Fruit fly (Drosophila melanogaster): ENCODE measurements around the gene CG12880.

CG12880 gene

DNA sequence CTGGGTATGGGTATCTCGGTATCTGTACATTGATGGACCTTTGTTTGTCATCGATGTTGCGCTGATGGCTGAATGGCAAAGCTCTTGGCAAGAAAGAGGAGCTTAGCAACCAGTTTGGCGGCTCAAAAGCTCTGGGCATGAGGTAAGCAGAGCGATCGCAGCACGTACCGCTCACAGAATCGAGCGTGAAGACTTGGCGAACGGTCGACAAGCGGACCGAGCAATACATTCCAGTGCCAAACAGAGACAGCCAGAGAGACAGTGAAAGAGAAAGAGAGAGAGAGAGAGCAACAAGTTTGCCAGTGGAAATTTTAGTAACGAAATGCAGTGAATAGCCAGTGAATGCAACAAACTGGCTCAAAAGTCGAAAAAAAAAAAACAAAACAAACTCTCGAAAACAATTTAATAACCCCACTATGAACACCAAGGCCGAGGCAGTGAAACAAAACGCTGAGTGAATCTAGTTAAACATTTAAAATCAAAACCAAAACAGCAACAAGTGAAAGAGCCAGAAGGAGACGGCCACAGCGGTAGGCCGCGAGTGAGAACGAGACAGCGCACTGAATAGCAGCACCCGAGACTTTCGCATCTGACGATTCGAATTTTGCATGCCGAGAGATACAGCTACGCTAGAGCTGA, 50.7 kb downstream of the CG12880 start, which contains the start of gene Ets98B:
Gene Ets98B, plus strand, starts transcription at position 172 of the 639 bp plus-strand sequence.
- TF ChIP-seq Abd-B (GFP tag; optimal IDR thresholded peaks at IDR 0.05) = no peak
- TF ChIP-seq foxo (GFP tag; optimal IDR thresholded peaks at IDR 0.05) = peak in 1 of 2 experiments; percentile 5
- peak; percentile 14 for TF ChIP-seq h (GFP tag; optimal IDR thresholded peaks at IDR 0.05)
- TF ChIP-seq GATAd (GFP tag; optimal IDR thresholded peaks at IDR 0.05) = no peak
- TF ChIP-seq Dif (GFP tag; optimal IDR thresholded peaks at IDR 0.05; ENCODE audit: partially characterized antibody) = peak; percentile 69
- peak; percentile 56 for TF ChIP-seq Vsx2 (GFP tag; optimal IDR thresholded peaks at IDR 0.05; ENCODE audit: partially characterized antibody)
- TF ChIP-seq psq (GFP tag; optimal IDR thresholded peaks at IDR 0.05) = peak; percentile 23

DNA sequence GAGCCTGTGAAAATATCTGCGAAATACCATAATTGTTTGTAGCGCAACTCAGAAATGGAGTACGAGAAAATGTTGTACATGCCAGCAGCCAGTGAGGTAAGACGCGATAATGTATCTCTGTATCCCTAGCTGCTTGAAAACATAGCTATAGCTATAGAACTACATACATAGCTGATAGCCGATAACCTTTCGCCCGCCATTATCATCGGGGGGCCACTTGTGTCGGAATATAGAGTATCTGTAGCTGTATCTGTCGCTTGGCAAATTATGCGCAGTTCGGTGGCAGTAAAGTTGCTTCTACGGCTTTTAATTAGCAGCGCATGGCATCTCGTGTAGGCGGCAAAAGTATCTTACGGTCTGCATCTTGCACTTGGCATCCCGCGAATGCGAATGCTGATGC, 51.3 kb downstream of the CG12880 start:
- TF ChIP-seq woc (GFP tag; optimal IDR thresholded peaks at IDR 0.05) (no peak), ey (GFP tag; optimal IDR thresholded peaks at IDR 0.05) (no peak), CG32264 (GFP tag; optimal IDR thresholded peaks at IDR 0.05) (no peak), brk (GFP tag; optimal IDR thresholded peaks at IDR 0.05) (no peak), Dfd (GFP tag; optimal IDR thresholded peaks at IDR 0.05) (no peak), Myc (optimal IDR thresholded peaks at IDR 0.05) (no peak), sage (GFP tag; optimal IDR thresholded peaks at IDR 0.05) (no peak), CG9705 (GFP tag; optimal IDR thresholded peaks at IDR 0.05) (no peak), Mio (GFP tag; optimal IDR thresholded peaks at IDR 0.05) (no peak), usp (GFP tag; optimal IDR thresholded peaks at IDR 0.05) (no peak), lola (GFP tag; optimal IDR thresholded peaks at IDR 0.05) (no peak)

DNA sequence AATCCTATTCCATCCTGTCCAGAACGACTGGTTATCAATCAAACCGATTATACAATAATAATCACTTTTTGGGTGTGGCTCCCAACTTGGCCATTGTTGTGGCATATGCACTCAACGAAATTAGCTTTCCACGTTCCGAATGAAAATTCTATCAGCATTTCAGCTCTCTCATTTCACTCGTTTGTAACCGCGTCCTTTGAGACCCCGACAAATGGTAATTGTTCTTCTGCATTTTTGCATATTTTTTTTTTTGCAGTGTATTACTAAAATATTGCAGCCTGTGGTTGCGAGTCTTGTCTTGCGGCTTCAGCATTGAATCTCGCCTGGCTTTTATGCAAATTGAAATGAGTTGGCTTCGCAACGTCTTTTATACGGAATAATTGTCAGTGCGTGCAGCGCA, 52.5 kb downstream of the CG12880 start:
- TF ChIP-seq CG9705 (GFP tag; optimal IDR thresholded peaks at IDR 0.05) (no peak), Hr78 (GFP tag; optimal IDR thresholded peaks at IDR 0.05) (no peak), Vsx2 (GFP tag; optimal IDR thresholded peaks at IDR 0.05; ENCODE audit: partially characterized antibody) (no peak), N (GFP tag; optimal IDR thresholded peaks at IDR 0.05) (no peak), lola (GFP tag; optimal IDR thresholded peaks at IDR 0.05) (no peak), br (GFP tag; optimal IDR thresholded peaks at IDR 0.05) (no peak), jim (GFP tag; optimal IDR thresholded peaks at IDR 0.05) (no peak), woc (GFP tag; optimal IDR thresholded peaks at IDR 0.05) (no peak)

DNA sequence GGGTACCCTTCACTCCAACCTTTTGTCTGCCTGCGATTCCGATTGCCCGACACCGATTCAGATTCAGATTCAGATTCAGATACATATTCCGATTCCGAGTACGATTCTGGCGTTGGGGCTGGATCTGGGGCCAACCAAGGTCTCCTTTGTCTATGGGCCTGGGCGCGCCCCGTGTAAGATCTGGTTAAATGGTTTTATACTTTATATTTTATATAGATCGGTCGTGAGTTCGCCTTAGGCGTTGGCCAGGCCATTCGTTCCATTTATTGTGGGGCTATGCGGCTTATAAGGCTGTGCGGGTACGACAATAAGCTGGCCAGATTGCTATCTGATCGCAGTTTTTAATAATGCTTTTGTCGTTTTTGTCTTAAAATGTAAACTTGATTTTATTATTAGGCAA, 54.2 kb downstream of the CG12880 start:
- TF ChIP-seq OdsH (GFP tag; optimal IDR thresholded peaks at IDR 0.05) = no peak

DNA sequence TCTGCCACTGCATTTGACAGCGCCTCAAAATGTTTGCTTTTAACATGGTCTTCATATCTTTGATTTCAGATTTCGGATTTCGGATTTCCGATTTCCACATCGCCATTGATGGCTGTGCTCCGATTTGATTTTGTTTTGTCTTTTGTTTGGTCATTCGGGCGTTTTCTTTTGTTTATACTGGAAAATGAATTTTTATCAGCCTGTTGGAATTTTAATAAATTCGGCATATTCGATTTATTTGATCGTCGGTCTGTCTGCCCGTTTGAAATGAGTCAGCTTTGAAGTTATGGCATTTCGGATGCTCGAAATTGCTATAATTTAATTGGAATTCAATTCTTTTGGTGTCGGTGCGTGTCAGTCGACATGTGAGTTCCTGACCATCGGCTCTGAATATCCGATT, 54.9 kb downstream of the CG12880 start:
- TF ChIP-seq Hr83 (GFP tag; optimal IDR thresholded peaks at IDR 0.05; ENCODE audit: poor library complexity, severe bottlenecking) (no peak), CrebA (GFP tag; optimal IDR thresholded peaks at IDR 0.05; ENCODE audit: borderline replicate concordance) (no peak), Hr78 (GFP tag; optimal IDR thresholded peaks at IDR 0.05) (no peak), br (GFP tag; optimal IDR thresholded peaks at IDR 0.05) (no peak), usp (GFP tag; optimal IDR thresholded peaks at IDR 0.05) (no peak), dmrt93B (GFP tag; optimal IDR thresholded peaks at IDR 0.05) (no peak), Dfd (GFP tag; optimal IDR thresholded peaks at IDR 0.05) (no peak)
